Worm (Caenorhabditis elegans) whole organism, L3 larva: Measurements from ENCODE around the gene tps-2.

Experiments
- lsy-12 ChIP-seq: sonication (generic microtip); optimal IDR thresholded peaks from 2 replicates; lab custom pipeline; 2016; ENCODE audit warnings: mild to moderate bottlenecking, missing genetic modification characterization, missing compliant biosample characterization
- mdl-1 ChIP-seq: fragments of 150-350 bp; optimal IDR thresholded peaks from 2 replicates; lab custom pipeline; 2014; ENCODE audit warnings: missing biosample characterization, missing genetic modification characterization
- sea-2 ChIP-seq: fragments of 150-350 bp; sonication (generic microtip); optimal IDR thresholded peaks from 4 replicates; lab custom pipeline; 2014; ENCODE audit warnings: missing biosample characterization, missing genetic modification reagents, missing genetic modification characterization
- snpc-4 ChIP-seq: fragments of 150-350 bp; optimal IDR thresholded peaks from 2 replicates; lab custom pipeline; 2014; ENCODE audit warnings: missing biosample characterization, missing genetic modification characterization
- zag-1 ChIP-seq: fragments of 150-350 bp; optimal IDR thresholded peaks from 2 replicates; lab custom pipeline; 2014; ENCODE audit warnings: missing biosample characterization, missing genetic modification characterization

DNA sequence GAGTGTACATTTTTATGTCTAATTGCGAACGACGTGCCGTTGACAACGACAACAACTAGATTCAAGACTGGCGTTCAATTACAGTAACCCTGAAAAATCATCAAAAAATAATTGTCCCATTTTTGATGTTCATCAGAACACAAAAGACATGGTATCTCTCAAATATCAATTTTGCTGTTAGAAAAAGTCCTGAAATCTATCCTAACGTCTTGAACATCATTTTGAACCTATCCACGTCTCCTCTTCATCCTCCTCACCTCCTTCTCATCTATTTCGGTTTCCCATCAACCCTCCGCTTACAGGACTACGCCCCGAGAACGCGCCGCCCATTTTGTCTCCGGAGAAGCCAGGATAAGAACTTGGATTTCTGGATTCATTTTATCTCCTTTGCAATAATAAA lies 15.0 kb downstream of the tps-2 start, which contains the start of gene mltn-9:
- no peak for TF ChIP-seq zag-1 (tag; lab: Kevin White, UChicago)
- TF ChIP-seq sea-2 (GFP tag; lab: Kevin White, UChicago) = no peak
- no peak for TF ChIP-seq snpc-4 (tag; lab: Kevin White, UChicago)
- no peak for TF ChIP-seq mdl-1 (tag; lab: Kevin White, UChicago)
- TF ChIP-seq lsy-12 (tag; lab: Kevin White, UChicago) = no peak
